Worm (Caenorhabditis elegans): ENCODE results near the gene sri-32.
"Not testable (repeated sequence)": the region's sequence is repeated elsewhere in the genome, so short reads cannot be mapped to it uniquely, and the experiment has no call there.

The sri-32 gene

DNA sequence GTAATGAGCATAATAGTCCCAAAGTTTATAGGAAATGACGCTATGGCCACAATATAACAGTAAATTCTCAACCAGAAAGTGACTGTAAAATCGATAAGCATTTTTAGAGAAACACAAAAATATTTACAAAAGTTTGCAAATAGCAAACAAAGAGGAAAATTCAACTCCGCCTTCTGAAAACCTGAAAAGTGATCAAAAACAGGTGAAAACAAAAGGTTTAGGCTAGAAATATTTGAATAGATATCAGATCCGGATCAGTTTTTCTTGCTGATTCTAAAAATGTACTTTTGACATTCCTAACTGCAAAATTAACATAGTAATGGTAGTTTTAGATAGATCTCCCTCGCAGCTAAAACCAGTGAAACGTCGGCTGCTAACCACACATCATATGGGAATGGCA is 44.7 kb upstream of the sri-32 start, which contains the start of gene sri-51:
sri-51 (minus strand) TSS at position 101 of the 400 bp plus-strand sequence.
- TF ChIP-seq ama-1 (optimal IDR thresholded peaks at IDR 0.05) (no peak), swsn-7 (tag; optimal IDR thresholded peaks at IDR 0.05) (no peak), F16B12.6 (tag; optimal IDR thresholded peaks at IDR 0.05) (no peak), mdl-1 (tag; optimal IDR thresholded peaks at IDR 0.05) (no peak), lin-35 (GFP tag; optimal IDR thresholded peaks at IDR 0.05) (no peak), ceh-88 (GFP tag; IDR thresholded peaks at IDR 0.05) (no peak), efl-1 (optimal IDR thresholded peaks at IDR 0.05) (no peak), efl-1 (GFP tag; optimal IDR thresholded peaks at IDR 0.05 in 1 of 2) (no peak), efl-3 (GFP tag; optimal IDR thresholded peaks at IDR 0.05) (no peak), snpc-4 (tag; optimal IDR thresholded peaks at IDR 0.05) (no peak), hlh-17 (GFP tag; optimal IDR thresholded peaks at IDR 0.05; ENCODE audit: borderline replicate concordance) (no peak)

- TF ChIP-seq lin-39 (tag; optimal IDR thresholded peaks at IDR 0.05) (no peak), nhr-28 (tag; optimal IDR thresholded peaks at IDR 0.05) (no peak)
These were observed 42.7 kb upstream of the sri-32 start, which contains the start of gene gcy-15 for ce11 chrII:3196966-3197365. TSS of gene gcy-15 (minus strand) at chrII:3197066.

ce11 chrII:3195739-3196138 is 41.5 kb upstream of the sri-32 start:
- TF ChIP-seq xbp-1 (tag; optimal IDR thresholded peaks at IDR 0.05): no peak
- no peak for TF ChIP-seq unc-130 (tag; optimal IDR thresholded peaks at IDR 0.05)
- TF ChIP-seq ces-1 (GFP tag; optimal IDR thresholded peaks at IDR 0.05): no peak
- TF ChIP-seq efl-1 (optimal IDR thresholded peaks at IDR 0.05): no peak
- no peak for TF ChIP-seq efl-1 (GFP tag; optimal IDR thresholded peaks at IDR 0.05 in 1 of 2)
- TF ChIP-seq skn-1 (tag; optimal IDR thresholded peaks at IDR 0.05): no peak
- no peak for TF ChIP-seq ceh-8 (GFP tag; optimal IDR thresholded peaks at IDR 0.05)
- no peak for TF ChIP-seq ama-1 (optimal IDR thresholded peaks at IDR 0.05)
- no peak for TF ChIP-seq elt-3 (tag; optimal IDR thresholded peaks at IDR 0.05)
- no peak for TF ChIP-seq nhr-11 (tag; optimal IDR thresholded peaks at IDR 0.05)
- no peak for TF ChIP-seq dsc-1 (tag; optimal IDR thresholded peaks at IDR 0.05)
- no peak for TF ChIP-seq blmp-1 (tag; optimal IDR thresholded peaks at IDR 0.05)
- no peak for TF ChIP-seq fos-1 (tag; optimal IDR thresholded peaks at IDR 0.05)
- no peak for TF ChIP-seq fkh-4 (tag; optimal IDR thresholded peaks at IDR 0.05; ENCODE audit: borderline replicate concordance)
- TF ChIP-seq nhr-12 (tag; optimal IDR thresholded peaks at IDR 0.05): no peak

ce11 chrII:3191544-3191943 is 37.3 kb upstream of the sri-32 start, which contains the start of gene Y27F2A.9:
TSS of gene Y27F2A.9 (minus strand) at chrII:3191644.
- TF ChIP-seq tbx-2 (tag; optimal IDR thresholded peaks at IDR 0.05); isw-1 (GFP tag; IDR thresholded peaks at IDR 0.05); efl-1 (optimal IDR thresholded peaks at IDR 0.05); efl-1 (GFP tag; optimal IDR thresholded peaks at IDR 0.05 in 1 of 2): not testable (repeated sequence)

DNA sequence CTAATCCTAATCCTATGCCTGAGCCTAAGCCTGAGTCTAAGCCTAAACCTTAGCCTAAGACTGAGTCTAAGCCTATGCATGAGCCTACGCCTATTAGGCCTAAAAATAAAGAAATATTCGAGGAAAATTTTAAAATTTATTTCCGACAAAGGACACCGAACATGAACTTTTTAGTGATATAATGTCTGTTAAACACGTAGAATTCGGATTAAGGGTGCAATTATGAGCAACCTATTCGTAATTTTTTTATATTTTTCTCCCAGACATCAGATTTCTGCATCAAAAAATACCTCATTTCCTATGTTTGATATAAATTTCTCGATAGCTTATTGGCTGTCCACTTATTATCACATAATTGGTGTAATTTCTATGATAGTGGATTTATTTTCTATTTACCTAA is 34.8 kb upstream of the sri-32 start, which contains the start of gene Y27F2A.11:
Y27F2A.11 (plus strand) TSS at position 301 of the 400 bp plus-strand sequence.
- not testable (repeated sequence) for TF ChIP-seq nhr-77 (tag; optimal IDR thresholded peaks at IDR 0.05); ama-1 (optimal IDR thresholded peaks at IDR 0.05); F16B12.6 (tag; optimal IDR thresholded peaks at IDR 0.05)

DNA sequence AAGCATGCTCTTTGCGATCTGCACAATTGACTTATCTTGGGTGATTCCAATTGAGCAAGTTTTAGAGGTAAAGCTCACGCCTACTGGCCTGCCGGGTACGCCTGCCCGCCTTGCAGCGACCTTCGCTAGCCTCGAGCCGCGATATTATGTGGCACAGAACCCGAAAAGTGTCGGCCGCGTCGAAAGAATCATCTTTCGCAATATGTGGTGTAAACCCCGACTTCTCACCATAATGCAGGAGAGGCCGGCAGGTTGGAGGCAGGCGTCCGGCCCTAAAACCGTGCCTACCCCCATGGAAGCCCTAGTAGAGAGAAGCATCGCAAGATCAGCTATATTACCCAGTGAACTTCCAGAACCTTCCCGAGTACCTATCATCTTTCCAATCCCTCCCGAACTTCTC is 31.6 kb upstream of the sri-32 start:
- TF ChIP-seq fkh-4 (tag; optimal IDR thresholded peaks at IDR 0.05; ENCODE audit: borderline replicate concordance) (no peak), blmp-1 (tag; optimal IDR thresholded peaks at IDR 0.05) (no peak), mab-9 (GFP tag; IDR thresholded peaks at IDR 0.05) (no peak)

DNA sequence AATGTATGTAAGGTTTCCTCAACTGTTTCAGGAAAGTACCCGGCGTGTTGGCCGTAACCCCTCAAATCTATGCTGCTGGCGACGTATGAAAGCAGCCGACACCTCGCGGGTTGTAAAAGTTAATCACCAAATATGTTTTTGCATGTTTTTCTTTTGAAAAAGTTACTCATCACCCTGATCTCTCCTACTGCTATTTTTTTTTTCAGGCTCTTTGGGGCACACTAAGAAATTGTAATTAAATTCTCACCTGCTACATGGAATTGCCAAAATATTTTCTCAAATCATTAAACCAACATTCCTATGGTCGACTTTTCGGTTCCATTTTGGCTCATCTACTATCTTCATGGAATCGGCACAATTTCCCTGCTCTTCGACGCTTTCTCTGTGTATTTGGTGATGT is 30.6 kb upstream of the sri-32 start, which contains the start of gene sri-78:
sri-78 (plus strand) TSS at position 301 of the 400 bp plus-strand sequence.
- not testable (repeated sequence) for TF ChIP-seq nhr-19 (GFP tag; conservative IDR thresholded peaks at IDR 0.05); lin-35 (GFP tag; optimal IDR thresholded peaks at IDR 0.05); lsy-2 (tag; optimal IDR thresholded peaks at IDR 0.05)

Measured in whole organism, L1 larva.